Worm (Caenorhabditis elegans) whole organism, midembryonic: ENCODE measurements around the gene str-139.

Source experiments
- T22C8.4 ChIP-seq: fragments of 200-800 bp; sonication (Bioruptor generic); IDR thresholded peaks from 2 replicates; pipeline ENCODE4 v1.3.6; 2022; ENCODE audit warnings: missing genetic modification characterization, missing compliant biosample characterization
- cog-1 ChIP-seq: sonication (generic microtip); optimal IDR thresholded peaks from 2 replicates; lab custom pipeline; 2016; ENCODE audit warnings: missing genetic modification characterization, missing compliant biosample characterization
- flt-1 ChIP-seq: fragments of 200-800 bp; sonication (Bioruptor generic); IDR thresholded peaks from 2 replicates; pipeline ENCODE4 v1.3.6; 2022; ENCODE audit warnings: missing genetic modification characterization, missing compliant biosample characterization
- klf-2 ChIP-seq: fragments of 200-800 bp; sonication (Bioruptor generic); conservative IDR thresholded peaks from 2 replicates; pipeline ENCODE4 v1.3.6; 2022; ENCODE audit warnings: missing genetic modification reagents, missing genetic modification characterization, missing compliant biosample characterization
- med-1 ChIP-seq: sonication (generic microtip); optimal IDR thresholded peaks from 2 replicates; lab custom pipeline; 2017; ENCODE audit warnings: missing genetic modification characterization, mild to moderate bottlenecking, missing compliant biosample characterization, antibody characterized with exemption, missing genetic modification reagents; ENCODE audit not compliant: insufficient read depth
- ref-1 ChIP-seq: fragments of 200-800 bp; sonication (Bioruptor generic); conservative IDR thresholded peaks from 2 replicates; pipeline ENCODE4 v1.3.6; 2022; ENCODE audit warnings: missing genetic modification reagents, missing genetic modification characterization, missing compliant biosample characterization
- tab-1 ChIP-seq: fragments of 200-800 bp; sonication (Bioruptor generic); IDR thresholded peaks from 2 replicates; pipeline ENCODE4 v1.3.6; 2022; ENCODE audit warnings: missing genetic modification characterization, missing compliant biosample characterization
- ztf-23 ChIP-seq: fragments of 200-800 bp; sonication (Bioruptor generic); IDR thresholded peaks from 2 replicates; pipeline ENCODE4 v1.3.6; 2022; ENCODE audit warnings: missing genetic modification reagents, missing genetic modification characterization, missing compliant biosample characterization
- ztf-29 ChIP-seq: fragments of 200-800 bp; sonication (Bioruptor generic); IDR thresholded peaks from 2 replicates; pipeline ENCODE4 v1.3.6; 2022; ENCODE audit warnings: missing genetic modification reagents, missing genetic modification characterization, missing compliant biosample characterization

str-139 gene

DNA sequence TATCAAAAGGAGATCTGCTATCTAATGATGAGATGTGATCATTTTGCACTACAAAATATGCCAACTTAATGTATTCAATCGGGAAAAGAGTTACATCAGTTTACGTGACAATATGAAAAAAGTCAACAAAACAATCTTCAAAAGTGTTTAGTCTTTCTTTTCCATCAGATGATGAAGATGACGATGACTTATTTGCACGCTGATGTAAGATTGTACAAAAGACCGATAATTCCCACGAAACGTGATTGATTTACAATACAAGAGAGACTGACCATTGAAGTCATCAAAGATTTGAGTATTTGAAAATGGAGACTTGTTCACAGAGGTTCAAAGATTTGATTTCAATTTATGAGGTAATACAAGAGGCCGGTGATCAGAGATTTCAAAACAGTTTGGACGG lies 36.7 kb downstream of the str-139 start:
- no peak for TF ChIP-seq ref-1
- TF ChIP-seq flt-1: no peak
- TF ChIP-seq tab-1 (GFP tag; lab: Robert Waterston, UW): no peak
- TF ChIP-seq med-1 (GFP tag; lab: Kevin White, UChicago): no peak
- no peak for TF ChIP-seq ztf-29 (GFP tag; lab: Robert Waterston, UW)
- TF ChIP-seq ztf-23 (GFP tag; lab: Robert Waterston, UW): no peak
- TF ChIP-seq T22C8.4: no peak
- no peak for TF ChIP-seq klf-2 (GFP tag; lab: Robert Waterston, UW)
- no peak for TF ChIP-seq cog-1 (tag; lab: Kevin White, UChicago)

DNA sequence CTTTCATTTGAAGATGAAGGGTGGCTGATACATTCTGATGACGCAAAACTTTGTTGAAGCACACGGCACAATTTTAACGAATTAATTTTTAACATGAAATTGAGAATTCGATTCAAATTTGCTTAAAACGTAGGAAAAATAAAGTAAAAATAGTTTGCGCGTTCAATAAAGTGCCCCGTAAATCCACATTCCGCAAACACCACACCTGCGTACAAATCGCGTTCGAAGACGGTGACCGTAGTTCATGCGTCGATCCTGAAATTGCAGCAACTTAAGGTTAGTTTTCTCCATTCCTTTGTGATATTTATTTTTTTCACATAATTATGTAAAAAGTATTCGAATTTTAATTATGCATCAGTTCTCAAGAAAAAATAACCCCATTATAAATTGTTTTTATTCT lies 37.2 kb downstream of the str-139 start, which contains the start of gene F43H9.3:
Gene F43H9.3 (minus strand): TSS at position 189 of the 400 bp plus-strand sequence.
- TF ChIP-seq med-1 (GFP tag; lab: Kevin White, UChicago) (no peak), ref-1 (no peak), cog-1 (tag; lab: Kevin White, UChicago) (no peak), T22C8.4 (no peak), ztf-29 (GFP tag; lab: Robert Waterston, UW) (no peak), tab-1 (GFP tag; lab: Robert Waterston, UW) (no peak), klf-2 (GFP tag; lab: Robert Waterston, UW) (no peak), flt-1 (no peak), ztf-23 (GFP tag; lab: Robert Waterston, UW) (no peak)

DNA sequence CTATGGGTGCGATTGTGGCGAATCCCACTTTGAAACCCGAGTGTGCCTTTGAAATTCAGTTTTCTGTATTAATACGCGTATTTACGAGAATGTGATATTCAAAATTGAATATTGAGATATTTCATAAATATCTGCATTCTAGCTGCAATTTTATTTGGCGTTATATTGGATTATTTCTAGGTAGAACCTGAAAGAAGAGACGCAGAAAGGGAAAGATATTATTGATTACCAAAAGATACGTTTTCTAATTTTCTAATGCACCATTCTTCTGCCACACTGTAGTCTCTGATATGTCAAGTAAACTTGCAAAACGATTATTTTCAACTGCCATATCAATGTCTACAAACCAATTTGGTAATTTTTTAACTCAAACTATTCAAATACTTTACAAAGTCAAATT lies 39.9 kb downstream of the str-139 start, which contains the start of gene ech-3:
Gene ech-3 (plus strand): TSS at position 178 of the 400 bp plus-strand sequence.
- no peak for TF ChIP-seq klf-2 (GFP tag; lab: Robert Waterston, UW)
- no peak for TF ChIP-seq T22C8.4
- TF ChIP-seq ztf-23 (GFP tag; lab: Robert Waterston, UW): no peak
- no peak for TF ChIP-seq flt-1
- TF ChIP-seq tab-1 (GFP tag; lab: Robert Waterston, UW): no peak
- TF ChIP-seq ref-1: no peak
- no peak for TF ChIP-seq ztf-29 (GFP tag; lab: Robert Waterston, UW)
- TF ChIP-seq cog-1 (tag; lab: Kevin White, UChicago): no peak

DNA sequence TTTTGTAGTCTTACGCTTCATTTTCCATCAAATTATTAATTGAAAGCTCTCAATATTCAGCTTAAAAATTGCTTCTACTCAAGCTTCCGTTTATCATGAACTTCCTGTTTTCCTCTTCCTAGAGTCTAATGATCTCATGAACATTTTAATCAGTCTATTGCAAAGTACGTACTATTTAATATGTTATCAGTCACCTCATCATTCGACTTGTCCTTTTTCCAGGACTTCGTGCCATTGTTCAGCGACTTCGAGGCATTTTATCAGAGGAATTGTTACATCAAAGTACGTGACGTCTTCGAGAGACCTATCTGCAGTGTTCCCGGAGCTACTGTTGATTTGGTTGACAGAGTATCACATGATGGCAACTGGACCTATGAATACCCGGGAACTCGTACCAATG lies 42.2 kb downstream of the str-139 start:
- TF ChIP-seq flt-1 (no peak), ref-1 (no peak), tab-1 (GFP tag; lab: Robert Waterston, UW) (no peak), ztf-23 (GFP tag; lab: Robert Waterston, UW) (no peak), klf-2 (GFP tag; lab: Robert Waterston, UW) (no peak)

DNA sequence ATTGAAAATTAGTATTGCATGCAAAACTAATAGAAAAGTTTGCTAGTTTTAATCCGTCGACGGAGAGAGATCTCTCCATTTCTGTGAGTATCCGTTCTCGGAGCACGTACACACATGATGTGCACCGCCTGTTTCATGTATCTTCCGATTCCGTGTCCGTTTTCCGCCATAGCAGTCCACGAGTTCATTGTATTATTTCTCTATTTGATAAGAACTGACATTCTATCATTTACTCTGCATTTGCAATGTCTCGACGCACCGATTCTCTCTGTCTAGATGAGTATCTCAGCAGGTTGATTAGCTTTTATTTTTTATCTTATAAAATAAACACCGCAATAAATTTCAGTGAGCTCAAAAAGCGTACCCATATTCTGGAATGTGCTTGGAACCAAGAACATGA lies 43.1 kb downstream of the str-139 start:
- TF ChIP-seq ztf-23 (GFP tag; lab: Robert Waterston, UW) (no peak), T22C8.4 (no peak), ztf-29 (GFP tag; lab: Robert Waterston, UW) (no peak), tab-1 (GFP tag; lab: Robert Waterston, UW) (no peak), klf-2 (GFP tag; lab: Robert Waterston, UW) (no peak), med-1 (GFP tag; lab: Kevin White, UChicago) (no peak), cog-1 (tag; lab: Kevin White, UChicago) (no peak), flt-1 (no peak), ref-1 (no peak)

DNA sequence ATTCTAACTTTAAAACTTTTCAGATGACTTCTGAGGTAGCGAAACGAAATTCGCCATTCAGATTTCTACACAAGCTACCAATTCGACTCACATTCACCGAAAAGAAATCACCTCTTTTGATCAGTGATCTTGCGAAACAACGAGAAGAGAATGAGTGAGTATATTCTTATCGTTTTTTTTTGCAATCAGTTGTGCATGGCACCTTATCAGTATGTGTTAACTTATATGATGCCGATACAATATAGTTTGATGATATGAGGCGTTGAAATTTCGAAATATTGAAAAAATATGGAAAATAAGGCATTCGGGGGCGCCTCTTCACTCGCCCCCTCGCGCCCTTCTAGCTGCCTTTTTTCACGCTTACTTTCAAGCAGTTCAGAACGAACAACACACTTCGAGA lies 44.0 kb downstream of the str-139 start:
- TF ChIP-seq T22C8.4 (no peak), flt-1 (no peak), cog-1 (tag; lab: Kevin White, UChicago) (no peak), tab-1 (GFP tag; lab: Robert Waterston, UW) (no peak), klf-2 (GFP tag; lab: Robert Waterston, UW) (no peak), med-1 (GFP tag; lab: Kevin White, UChicago) (no peak), ztf-29 (GFP tag; lab: Robert Waterston, UW) (no peak), ref-1 (no peak)

DNA sequence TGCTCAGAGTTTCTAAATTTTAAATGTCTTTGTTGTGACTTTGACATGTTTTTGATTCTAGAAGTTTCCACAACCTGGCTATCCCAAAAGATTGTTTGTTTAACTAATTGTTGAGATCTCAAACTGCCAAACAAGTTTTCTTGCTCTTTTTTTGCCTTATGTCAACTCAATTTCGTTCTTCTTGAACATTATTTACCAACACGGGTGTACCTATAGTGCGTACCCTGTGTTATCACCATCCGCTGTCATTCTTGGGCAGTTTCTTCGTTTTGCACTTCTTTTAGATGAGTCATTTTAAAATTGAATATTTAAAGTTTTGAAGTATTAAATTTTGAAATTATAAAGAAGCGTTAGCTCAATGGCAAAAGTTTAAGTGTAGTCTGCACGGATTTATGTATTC lies 45.0 kb downstream of the str-139 start, which contains the start of gene sptl-2:
Gene sptl-2 (plus strand): TSS at position 280 of the 400 bp plus-strand sequence.
- TF ChIP-seq T22C8.4 (no peak), ztf-23 (GFP tag; lab: Robert Waterston, UW) (no peak), klf-2 (GFP tag; lab: Robert Waterston, UW) (no peak), flt-1 (no peak), ztf-29 (GFP tag; lab: Robert Waterston, UW) (no peak), med-1 (GFP tag; lab: Kevin White, UChicago) (no peak)

DNA sequence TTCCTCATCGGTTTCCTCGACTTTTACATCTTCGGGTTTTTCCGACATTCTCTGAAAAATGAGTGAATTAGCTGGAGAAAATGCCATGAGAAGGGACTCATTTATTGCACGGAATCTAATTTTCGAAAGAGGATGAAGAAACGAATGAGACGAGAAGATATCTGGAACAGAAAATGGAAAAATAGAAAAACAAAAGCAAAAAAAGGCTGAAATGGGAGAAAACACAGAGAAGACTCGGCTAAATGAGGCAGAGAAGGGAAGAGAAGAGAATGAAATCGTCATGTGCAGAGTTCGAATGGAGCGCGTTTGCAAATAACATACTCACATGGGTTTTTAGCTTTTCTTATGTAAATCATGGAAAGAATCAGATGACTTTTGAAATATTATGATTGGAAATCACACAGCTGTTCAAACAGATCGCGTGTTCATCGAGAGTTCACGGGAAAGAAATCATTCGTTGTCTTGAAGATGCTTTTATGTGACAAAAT lies 48.0 kb downstream of the str-139 start, which contains the start of gene Y97E10AR.6:
Gene Y97E10AR.6 (minus strand): TSS at position 51 of the 488 bp plus-strand sequence.
- TF ChIP-seq T22C8.4: no peak
- no peak for TF ChIP-seq klf-2 (GFP tag; lab: Robert Waterston, UW)
- TF ChIP-seq ztf-23 (GFP tag; lab: Robert Waterston, UW): no peak

DNA sequence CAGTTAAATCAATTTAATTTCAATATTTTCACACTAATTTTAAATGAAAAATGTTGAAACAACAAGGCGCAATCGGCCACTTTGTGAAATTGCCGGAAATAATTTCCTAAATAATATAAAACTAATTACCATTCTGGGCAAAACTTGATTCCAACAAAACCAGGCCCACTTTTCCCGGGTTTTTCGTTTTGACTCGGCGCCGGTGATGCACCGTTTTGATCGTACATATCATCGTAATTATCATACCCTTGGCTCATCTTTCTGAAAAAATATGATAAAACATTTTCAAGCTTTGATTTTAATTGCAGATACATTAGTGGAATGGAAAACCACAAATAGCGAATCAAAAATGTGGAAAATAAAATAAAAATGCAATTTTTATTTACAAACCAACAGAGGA lies 49.9 kb downstream of the str-139 start, which contains the start of gene rpb-9:
Gene rpb-9 (minus strand): TSS at position 314 of the 400 bp plus-strand sequence.
- no peak for TF ChIP-seq med-1 (GFP tag; lab: Kevin White, UChicago)
- TF ChIP-seq ref-1: no peak
- no peak for TF ChIP-seq klf-2 (GFP tag; lab: Robert Waterston, UW)
- TF ChIP-seq ztf-23 (GFP tag; lab: Robert Waterston, UW): no peak
- TF ChIP-seq ztf-29 (GFP tag; lab: Robert Waterston, UW): no peak
